Worm (Caenorhabditis elegans): Measurements from ENCODE around the gene Y46G5A.22.

Gene Y46G5A.22

ce11 chrII:12805765-12806384, 12.5 kb downstream of the Y46G5A.22 start (continued):
- TF ChIP-seq ctbp-1 (GFP tag; IDR thresholded peaks at IDR 0.05) (0 out of 2 replicates have a peak, but pooled peaks have one; percentile 38), snpc-4 (tag; optimal IDR thresholded peaks at IDR 0.05) (no peak), ztf-11 (tag; optimal IDR thresholded peaks at IDR 0.05) (no peak), duxl-1 (tag; optimal IDR thresholded peaks at IDR 0.05; ENCODE audit: poor library complexity) (no peak), Y75B8A.6 (GFP tag; IDR thresholded peaks at IDR 0.05) (no peak), nhr-77 (tag; optimal IDR thresholded peaks at IDR 0.05) (no peak), hmg-1.1 (GFP tag; IDR thresholded peaks at IDR 0.05) (peak; percentile 74), lsy-2 (tag; optimal IDR thresholded peaks at IDR 0.05) (peak in 1 of 2 experiments; percentile 60), set-16 (GFP tag; IDR thresholded peaks at IDR 0.05) (peak; percentile 72), lin-15B (tag; optimal IDR thresholded peaks at IDR 0.05) (no peak), Y48G9A.11 (GFP tag; IDR thresholded peaks at IDR 0.05) (no peak), nhr-6 (tag; optimal IDR thresholded peaks at IDR 0.05) (no peak), daf-8 (GFP tag; IDR thresholded peaks at IDR 0.05) (no peak), mep-1 (tag; optimal IDR thresholded peaks at IDR 0.05) (peak; percentile 20), mdt-29 (GFP tag; IDR thresholded peaks at IDR 0.05) (no peak), zag-1 (tag; optimal IDR thresholded peaks at IDR 0.05) (no peak), lir-3 (tag; optimal IDR thresholded peaks at IDR 0.05) (no peak), gei-8 (GFP tag; optimal IDR thresholded peaks at IDR 0.05) (no peak), aly-2 (tag; optimal IDR thresholded peaks at IDR 0.05) (no peak), nhr-41 (GFP tag; IDR thresholded peaks at IDR 0.05) (no peak), ceh-44 (GFP tag; IDR thresholded peaks at IDR 0.05) (no peak), php-3 (GFP tag; IDR thresholded peaks at IDR 0.05) (no peak), T20F7.1 (GFP tag; optimal IDR thresholded peaks at IDR 0.05) (no peak), cey-2 (tag; optimal IDR thresholded peaks at IDR 0.05; ENCODE audit: borderline replicate concordance, insufficient read depth) (no peak), ceh-28 (tag; optimal IDR thresholded peaks at IDR 0.05) (no peak), T26A8.4 (GFP tag; IDR thresholded peaks at IDR 0.05) (no peak), egl-27 (tag; optimal IDR thresholded peaks at IDR 0.05) (no peak), sdz-12 (GFP tag; optimal IDR thresholded peaks at IDR 0.05) (no peak), saeg-2 (GFP tag; IDR thresholded peaks at IDR 0.05) (no peak), nhr-111 (GFP tag; optimal IDR thresholded peaks at IDR 0.05) (no peak), nhr-28 (tag; optimal IDR thresholded peaks at IDR 0.05) (peak; percentile 26), ztf-7 (tag; optimal IDR thresholded peaks at IDR 0.05) (no peak), ceh-20 (GFP tag; IDR thresholded peaks at IDR 0.05) (no peak), D1046.2 (GFP tag; IDR thresholded peaks at IDR 0.05) (0 out of 2 replicates have a peak, but pooled peaks have one; percentile 13), ceh-62 (tag; optimal IDR thresholded peaks at IDR 0.05) (no peak), zip-2 (tag; optimal IDR thresholded peaks at IDR 0.05) (peak; percentile 52), F26F4.8 (GFP tag; conservative IDR thresholded peaks at IDR 0.05) (no peak), nhr-10 (tag; optimal IDR thresholded peaks at IDR 0.05) (no peak), nhr-25 (tag; optimal IDR thresholded peaks at IDR 0.05; ENCODE audit: borderline replicate concordance, insufficient read depth) (no peak), zfp-2 (tag; optimal IDR thresholded peaks at IDR 0.05) (no peak), mdl-1 (tag; optimal IDR thresholded peaks at IDR 0.05) (peak in 1 of 2 experiments; percentile 12), ZK337.2 (GFP tag; IDR thresholded peaks at IDR 0.05) (no peak), hlh-11 (tag; optimal IDR thresholded peaks at IDR 0.05) (peak; percentile 62), madf-9 (GFP tag; conservative IDR thresholded peaks at IDR 0.05) (no peak), nhr-42 (GFP tag; IDR thresholded peaks at IDR 0.05) (no peak), skn-1 (tag; optimal IDR thresholded peaks at IDR 0.05) (no peak), nhr-48 (tag; optimal IDR thresholded peaks at IDR 0.05) (no peak), daf-16 (GFP tag; optimal IDR thresholded peaks at IDR 0.05) (no peak), daf-16 (tag; optimal IDR thresholded peaks at IDR 0.05) (no peak), egl-43 (GFP tag; IDR thresholded peaks at IDR 0.05) (peak; percentile 69; the same call in 1 of the 2 replicates), nhr-11 (tag; optimal IDR thresholded peaks at IDR 0.05) (peak; percentile 15), nhr-237 (tag; optimal IDR thresholded peaks at IDR 0.05) (no peak)

Measured in whole organism, L4 larva.